Fruit fly (Drosophila melanogaster) whole organism, adult: ENCODE data around the gene parvin.
A peak's percentile ranks its signal among the peaks of the same experiment; 100 is the strongest.

Experiments
- CG11617 ChIP-seq: fragments of 200-800 bp; sonication (Bioruptor generic); optimal IDR thresholded peaks from 2 replicates; lab custom pipeline; 2017; ENCODE audit warnings: mild to moderate bottlenecking, missing biosample characterization, missing genetic modification reagents, missing genetic modification characterization
- CG12768 ChIP-seq: fragments of 200-800 bp; sonication (Bioruptor generic); optimal IDR thresholded peaks from 2 replicates; lab custom pipeline; 2017; ENCODE audit warnings: missing biosample characterization, missing genetic modification characterization, mild to moderate bottlenecking, moderate library complexity, missing genetic modification reagents
- CG14711 ChIP-seq: fragments of 200-800 bp; sonication (Bioruptor generic); optimal IDR thresholded peaks from 2 replicates; lab custom pipeline; 2018; ENCODE audit warnings: missing biosample characterization, mild to moderate bottlenecking, missing genetic modification characterization, moderate library complexity
- CG1620 ChIP-seq: fragments of 200-800 bp; sonication (Bioruptor generic); optimal IDR thresholded peaks from 2 replicates; lab custom pipeline; 2016; ENCODE audit warnings: missing biosample characterization, missing genetic modification characterization
- CG33017 ChIP-seq: fragments of 200-800 bp; sonication (Bioruptor generic); optimal IDR thresholded peaks from 2 replicates; lab custom pipeline; 2018; ENCODE audit warnings: missing biosample characterization, mild to moderate bottlenecking, missing genetic modification characterization, moderate library complexity
- CG5204 ChIP-seq: fragments of 200-800 bp; sonication (Bioruptor generic); optimal IDR thresholded peaks from 2 replicates; lab custom pipeline; 2016; ENCODE audit warnings: missing biosample characterization, missing genetic modification characterization
- CG7045 ChIP-seq: fragments of 200-800 bp; sonication (Bioruptor generic); optimal IDR thresholded peaks from 2 replicates; lab custom pipeline; 2017; ENCODE audit warnings: missing biosample characterization, mild to moderate bottlenecking, missing genetic modification characterization
- CG7101 ChIP-seq: fragments of 200-800 bp; sonication (Bioruptor generic); optimal IDR thresholded peaks from 2 replicates; lab custom pipeline; 2018; ENCODE audit warnings: missing biosample characterization, mild to moderate bottlenecking, missing genetic modification characterization, moderate library complexity
- Clk ChIP-seq: fragments of 200-800 bp; sonication (Bioruptor generic); optimal IDR thresholded peaks from 2 replicates; lab custom pipeline; 2017; ENCODE audit warnings: missing biosample characterization, missing genetic modification characterization
- Crg-1 ChIP-seq: fragments of 200-800 bp; sonication (Bioruptor generic); optimal IDR thresholded peaks from 2 replicates; lab custom pipeline; 2016; ENCODE audit warnings: missing biosample characterization, missing genetic modification characterization
- Hr96 ChIP-seq: fragments of 200-800 bp; sonication (Bioruptor generic); optimal IDR thresholded peaks from 2 replicates; lab custom pipeline; 2016; ENCODE audit warnings: missing biosample characterization, missing genetic modification characterization
- Mnt ChIP-seq: fragments of 200-800 bp; sonication (Bioruptor generic); optimal IDR thresholded peaks from 2 replicates; lab custom pipeline; 2016; ENCODE audit warnings: missing biosample characterization, mild to moderate bottlenecking, missing genetic modification characterization
- bab1 ChIP-seq: fragments of 200-800 bp; sonication (Bioruptor generic); optimal IDR thresholded peaks from 3 replicates; lab custom pipeline; 2019; ENCODE audit warnings: missing biosample characterization, mild to moderate bottlenecking, missing genetic modification characterization, moderate library complexity
- cic ChIP-seq: fragments of 200-800 bp; sonication (Bioruptor generic); optimal IDR thresholded peaks from 2 replicates; lab custom pipeline; 2017; ENCODE audit warnings: missing biosample characterization, mild to moderate bottlenecking, missing genetic modification characterization, moderate library complexity
- cnc ChIP-seq, 2 experiments: fragments of >200 bp; optimal IDR thresholded peaks; 2 replicates each; lab custom pipeline; 2017
- kay ChIP-seq: fragments of 200-800 bp; sonication (Bioruptor generic); peaks from one replicate; lab custom pipeline; 2016; ENCODE audit warnings: missing biosample characterization, missing genetic modification characterization, borderline replicate concordance
- ovo ChIP-seq: fragments of 200-800 bp; sonication (Bioruptor generic); optimal IDR thresholded peaks from 2 replicates; lab custom pipeline; 2016; ENCODE audit warnings: missing biosample characterization, missing genetic modification characterization
- pad ChIP-seq: fragments of 200-800 bp; sonication (Bioruptor generic); optimal IDR thresholded peaks from 3 replicates; lab custom pipeline; 2017; ENCODE audit warnings: missing biosample characterization, missing genetic modification characterization, mild to moderate bottlenecking, moderate library complexity, missing genetic modification reagents
- tj ChIP-seq: fragments of 200-800 bp; sonication (Bioruptor generic); optimal IDR thresholded peaks from 3 replicates; lab custom pipeline; 2017; ENCODE audit warnings: missing biosample characterization, mild to moderate bottlenecking, missing genetic modification characterization, moderate library complexity
- toe ChIP-seq: fragments of 200-800 bp; sonication (Bioruptor generic); optimal IDR thresholded peaks from 2 replicates; lab custom pipeline; 2016; ENCODE audit warnings: missing biosample characterization, missing genetic modification characterization

parvin gene

DNA sequence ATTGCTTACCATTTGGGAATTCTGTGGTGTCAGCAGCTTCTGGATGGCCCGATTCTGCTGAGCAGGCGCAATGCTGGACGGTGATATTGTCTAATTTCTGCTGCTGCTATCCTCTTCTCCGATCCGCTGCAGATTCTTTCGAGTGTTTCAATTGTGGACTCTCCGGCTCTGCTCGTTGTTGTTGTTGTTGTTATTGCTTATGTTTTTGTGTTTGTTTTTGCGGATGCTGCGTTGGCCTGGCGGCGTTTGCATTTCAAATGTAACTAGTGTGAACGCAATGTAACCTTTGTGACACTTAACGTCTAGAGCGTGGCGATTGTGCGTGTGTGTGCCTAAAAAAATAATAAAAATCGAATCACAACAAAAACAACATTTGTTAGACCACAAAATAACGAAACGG lies 33.9 kb upstream of the parvin start:
- TF ChIP-seq CG7101 (tag; lab: Kevin White, UChicago) (no peak), Crg-1 (GFP tag; lab: Kevin White, UChicago) (no peak), Hr96 (GFP tag; lab: Kevin White, UChicago) (no peak), ovo (GFP tag; lab: Kevin White, UChicago) (no peak), toe (GFP tag; lab: Kevin White, UChicago) (no peak), cic (GFP tag; lab: Kevin White, UChicago) (no peak), tj (GFP tag; lab: Kevin White, UChicago) (peak; percentile 75)

DNA sequence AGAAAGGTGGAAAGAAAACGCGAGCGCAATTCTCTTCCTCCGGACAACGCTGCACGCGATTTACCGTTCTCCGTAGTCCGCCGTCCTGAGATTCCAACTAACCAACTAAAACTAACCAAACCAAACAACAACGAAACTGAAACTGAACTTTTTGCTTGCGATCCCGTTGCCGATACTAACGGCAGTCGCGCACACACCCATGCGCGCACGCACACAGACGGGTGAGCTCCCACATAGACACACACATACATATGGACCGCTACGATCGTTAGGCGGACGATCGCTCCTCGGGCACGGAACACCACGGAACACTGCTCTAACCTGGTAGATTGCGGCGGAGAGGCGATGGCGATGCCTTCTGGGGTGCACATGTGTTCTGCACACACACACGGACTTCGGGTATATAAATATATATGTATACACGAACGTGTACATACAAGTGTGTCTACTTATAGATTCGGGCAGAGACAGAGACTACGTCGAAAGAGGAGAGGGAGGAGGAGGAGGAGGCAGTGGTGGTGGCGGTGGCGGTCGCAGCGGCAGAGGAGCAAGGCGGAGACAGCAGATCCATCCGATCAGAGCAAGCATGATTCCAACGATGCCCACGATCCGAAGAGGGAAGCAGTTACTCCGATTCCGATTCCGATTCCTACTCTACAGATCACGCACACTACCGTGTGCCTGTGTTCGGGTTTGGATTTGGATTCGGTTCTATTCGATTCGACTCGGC lies 32.8 kb upstream of the parvin start, which contains the start of gene meso18E:
meso18E (minus strand) TSS at position 148 of the 730 bp plus-strand sequence.
- no peak for TF ChIP-seq Clk (GFP tag; lab: Kevin White, UChicago)
- no peak for TF ChIP-seq CG1620 (GFP tag; lab: Kevin White, UChicago)
- TF ChIP-seq CG7045 (GFP tag; lab: Kevin White, UChicago) = no peak
- TF ChIP-seq CG7101 (tag; lab: Kevin White, UChicago) = no peak
- TF ChIP-seq cnc (optimal IDR thresholded peaks at IDR 0.05; lab: Kevin White, UChicago) = no peak
- TF ChIP-seq Mnt = peak; percentile 60
- no peak for TF ChIP-seq bab1 (GFP tag; lab: Kevin White, UChicago)
- peak; percentile 34 for TF ChIP-seq ovo (GFP tag; lab: Kevin White, UChicago)
- TF ChIP-seq pad (GFP tag; lab: Kevin White, UChicago) = peak; percentile 20

- no peak for TF ChIP-seq CG7045 (GFP tag; lab: Kevin White, UChicago)
These were observed 31.0 kb upstream of the parvin start for dm6 chrX:19714816-19715215.

- no peak for TF ChIP-seq Mnt
- TF ChIP-seq kay (GFP tag; lab: Kevin White, UChicago) = no peak
- no peak for TF ChIP-seq CG7045 (GFP tag; lab: Kevin White, UChicago)
- TF ChIP-seq CG5204 (GFP tag; lab: Kevin White, UChicago) = no peak
- no peak for TF ChIP-seq CG1620 (GFP tag; lab: Kevin White, UChicago)
- TF ChIP-seq bab1 (GFP tag; lab: Kevin White, UChicago) = no peak
- no peak for TF ChIP-seq pad (GFP tag; lab: Kevin White, UChicago)
- no peak for TF ChIP-seq tj (GFP tag; lab: Kevin White, UChicago)
- TF ChIP-seq CG7101 (tag; lab: Kevin White, UChicago) = no peak
- no peak for TF ChIP-seq CG14711 (tag; lab: Kevin White, UChicago)
- no peak for TF ChIP-seq CG11617 (GFP tag; lab: Kevin White, UChicago)
These were observed 29.4 kb upstream of the parvin start for dm6 chrX:19716325-19716917.

DNA sequence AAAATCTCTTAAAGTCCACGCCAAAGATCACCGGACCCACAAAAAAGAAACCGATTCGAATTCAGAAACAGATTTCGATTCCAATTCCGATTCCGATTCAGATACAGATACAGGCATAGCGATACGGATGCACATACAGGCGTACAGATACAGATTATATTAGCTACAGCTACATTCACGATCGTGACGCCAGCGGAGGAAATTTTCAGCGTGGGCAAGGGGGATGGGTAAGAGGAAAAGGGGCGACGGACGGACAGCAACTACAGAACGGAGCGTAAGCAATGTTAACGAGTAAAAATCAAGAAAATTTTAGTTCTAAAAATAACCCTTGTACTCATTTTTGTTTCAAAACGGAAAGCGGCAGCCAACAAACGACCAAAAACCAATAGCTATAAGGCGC lies 28.8 kb upstream of the parvin start:
- no peak for TF ChIP-seq pad (GFP tag; lab: Kevin White, UChicago)
- peak; percentile 5 for TF ChIP-seq Hr96 (GFP tag; lab: Kevin White, UChicago)

DNA sequence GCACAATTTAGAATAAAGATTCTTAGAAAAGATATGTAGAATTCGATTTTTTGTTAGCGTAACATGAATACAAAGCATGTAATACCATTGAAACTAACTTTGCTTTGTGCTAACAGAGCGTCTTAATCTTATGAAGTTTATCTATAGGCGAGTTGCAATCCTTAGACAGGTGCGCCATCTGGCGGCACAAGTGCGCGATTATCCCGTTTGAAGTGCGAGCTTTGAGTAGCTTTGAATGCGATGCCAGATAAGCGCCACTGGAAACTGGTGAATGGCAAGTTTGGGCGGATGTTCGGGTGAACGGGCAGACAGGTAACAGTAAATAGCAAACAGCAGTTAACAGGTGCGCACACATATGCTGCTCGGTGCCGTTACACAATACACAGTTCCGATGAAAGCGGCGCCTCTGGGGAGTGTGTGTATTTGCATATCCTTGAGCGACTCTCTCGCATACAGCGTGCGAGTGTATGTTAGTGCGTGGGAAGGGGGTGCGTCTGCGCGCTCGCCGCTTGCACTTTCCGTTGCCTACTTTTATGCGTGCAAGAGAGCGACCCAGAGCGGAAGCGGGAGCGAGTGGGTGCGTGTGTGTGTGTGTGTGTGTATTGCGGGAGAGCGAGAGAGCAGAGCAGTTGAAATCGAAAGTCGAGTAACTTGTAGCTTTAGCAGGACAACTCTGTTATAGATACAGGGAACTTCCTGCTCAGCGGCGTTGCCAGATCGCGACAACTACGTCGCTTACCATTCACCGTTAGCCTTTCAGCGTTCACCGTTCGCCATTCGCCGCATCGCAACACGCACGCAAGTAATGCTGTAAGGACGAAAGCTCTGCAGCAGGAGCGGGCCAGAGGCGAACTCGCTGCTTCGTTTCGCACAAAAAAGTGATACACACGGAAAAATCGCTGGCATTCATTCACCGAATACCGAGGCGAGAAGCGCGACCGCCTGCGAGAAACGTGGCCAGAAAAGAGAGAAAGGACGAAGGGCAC lies 27.6 kb upstream of the parvin start, which contains the start of gene CG12531:
CG12531 (plus strand) TSS at position 936 of the 986 bp plus-strand sequence.
- no peak for TF ChIP-seq CG12768
- TF ChIP-seq Hr96 (GFP tag; lab: Kevin White, UChicago) = no peak
- no peak for TF ChIP-seq CG1620 (GFP tag; lab: Kevin White, UChicago)
- no peak for TF ChIP-seq Crg-1 (GFP tag; lab: Kevin White, UChicago)
- TF ChIP-seq CG33017 = no peak
- TF ChIP-seq ovo (GFP tag; lab: Kevin White, UChicago) = no peak
- no peak for TF ChIP-seq pad (GFP tag; lab: Kevin White, UChicago)
- TF ChIP-seq CG14711 (tag; lab: Kevin White, UChicago) = no peak
- no peak for TF ChIP-seq kay (GFP tag; lab: Kevin White, UChicago)
- TF ChIP-seq cnc (optimal IDR thresholded peaks at IDR 0.05; lab: Kevin White, UChicago) = no peak
